Worm (Caenorhabditis elegans): Measurements from ENCODE around the gene col-105.
A peak's percentile ranks its signal among the peaks of the same experiment; 100 is the strongest.
"Not testable (repeated sequence)": the region's sequence is repeated elsewhere in the genome, so short reads cannot be mapped to it uniquely, and the experiment has no call there.

col-105 gene

ce11 chrIV:1340788-1341187, 18.2 kb downstream of the col-105 start, which contains the start of gene F58F6.6:
Gene F58F6.6, plus strand, starts transcription at chrIV:1341088.
- not testable (repeated sequence) for TF ChIP-seq attf-6 (GFP tag; IDR thresholded peaks at IDR 0.05); nfyb-1 (GFP tag; IDR thresholded peaks at IDR 0.05); dpl-1 (GFP tag; optimal IDR thresholded peaks at IDR 0.05)

ce11 chrIV:1328682-1329212, 30.3 kb downstream of the col-105 start, which contains the start of gene F53H1.3:
Gene F53H1.3, plus strand, starts transcription at chrIV:1329162.
- TF ChIP-seq ceh-27 (GFP tag; optimal IDR thresholded peaks at IDR 0.05) (no peak), madf-6 (GFP tag; IDR thresholded peaks at IDR 0.05) (peak; percentile 64), fkh-3 (tag; optimal IDR thresholded peaks at IDR 0.05) (no peak), mcd-1 (GFP tag; IDR thresholded peaks at IDR 0.05) (peak; percentile 96), F33H1.4 (GFP tag; IDR thresholded peaks at IDR 0.05) (peak; percentile 45), lin-54 (GFP tag; optimal IDR thresholded peaks at IDR 0.05) (peak; percentile 55), ztf-28 (GFP tag; IDR thresholded peaks at IDR 0.05) (no peak), F22D6.2 (tag; optimal IDR thresholded peaks at IDR 0.05) (no peak), lsl-1 (GFP tag; optimal IDR thresholded peaks at IDR 0.05) (peak; percentile 84), attf-3 (GFP tag; conservative IDR thresholded peaks at IDR 0.05) (0 out of 2 replicates have a peak, but pooled peaks have one; percentile 36), ztf-25 (GFP tag; IDR thresholded peaks at IDR 0.05) (no peak), lag-1 (GFP tag; IDR thresholded peaks at IDR 0.05) (no peak), athp-1 (tag; optimal IDR thresholded peaks at IDR 0.05) (peak; percentile 31), tbp1 (GFP tag; optimal IDR thresholded peaks at IDR 0.05) (peak; percentile 2), tbx-9 (tag; optimal IDR thresholded peaks at IDR 0.05; ENCODE audit: borderline replicate concordance) (no peak), nhr-179 (tag; optimal IDR thresholded peaks at IDR 0.05) (no peak), madf-8 (GFP tag; conservative IDR thresholded peaks at IDR 0.05) (peak; percentile 28; the same call in 1 of the 2 replicates), ama-1 (optimal IDR thresholded peaks at IDR 0.05) (no peak), ama-1 (GFP tag; optimal IDR thresholded peaks at IDR 0.05) (no peak), hmg-1.2 (GFP tag; IDR thresholded peaks at IDR 0.05) (peak; percentile 88), egl-18 (GFP tag; IDR thresholded peaks at IDR 0.05) (no peak), B0035.1 (tag; optimal IDR thresholded peaks at IDR 0.05) (no peak), xnd-1 (tag; optimal IDR thresholded peaks at IDR 0.05) (peak; percentile 69)

ce11 chrIV:1310337-1310736, 48.7 kb downstream of the col-105 start:
- no peak for TF ChIP-seq F52B5.7 (tag; optimal IDR thresholded peaks at IDR 0.05)
- peak; percentile 79 for TF ChIP-seq mcd-1 (GFP tag; IDR thresholded peaks at IDR 0.05)

ce11 chrIV:1309600-1310207, 49.3 kb downstream of the col-105 start, which contains the start of the genes ddx-46 and F53H1.4:
Gene ddx-46, minus strand, starts transcription at chrIV:1309650.
Gene F53H1.4, plus strand, starts transcription at chrIV:1310166.
- TF ChIP-seq lin-54 (GFP tag; optimal IDR thresholded peaks at IDR 0.05) (peak; percentile 74), mcd-1 (GFP tag; IDR thresholded peaks at IDR 0.05) (peak; percentile 77), lin-35 (GFP tag; optimal IDR thresholded peaks at IDR 0.05) (peak in 1 of 3 experiments; percentile 65), Y79H2A.3 (GFP tag; conservative IDR thresholded peaks at IDR 0.05) (no peak), akir-1 (GFP tag; optimal IDR thresholded peaks at IDR 0.05) (no peak), madf-6 (GFP tag; IDR thresholded peaks at IDR 0.05) (0 out of 2 replicates have a peak, but pooled peaks have one; percentile 38), him-1 (tag; optimal IDR thresholded peaks at IDR 0.05) (no peak), egrh-3 (GFP tag; IDR thresholded peaks at IDR 0.05) (no peak), dpl-1 (GFP tag; optimal IDR thresholded peaks at IDR 0.05) (peak; percentile 61), efl-1 (GFP tag; optimal IDR thresholded peaks at IDR 0.05) (peak; percentile 61), attf-3 (GFP tag; conservative IDR thresholded peaks at IDR 0.05) (peak; percentile 99), attf-5 (GFP tag; optimal IDR thresholded peaks at IDR 0.05) (peak; percentile 16), lsl-1 (GFP tag; optimal IDR thresholded peaks at IDR 0.05) (peak; percentile 3)
